Fruit fly (Drosophila melanogaster) whole organism, embryonic: Measurements from ENCODE around the gene CG9166.

Experiments used
- Aef1 ChIP-seq: fragments of 200-800 bp; sonication (Bioruptor generic); IDR thresholded peaks from 3 replicates; pipeline ENCODE4 v1.3.6; 2022; ENCODE audit warnings: missing biosample characterization, missing genetic modification characterization
- Antp ChIP-seq: fragments of 200-800 bp; sonication (Bioruptor generic); optimal IDR thresholded peaks from 3 replicates; lab custom pipeline; 2016; ENCODE audit warnings: missing biosample characterization, missing genetic modification characterization
- Atf-2 ChIP-seq: fragments of 200-800 bp; sonication (Bioruptor generic); optimal IDR thresholded peaks from 2 replicates; lab custom pipeline; 2016; ENCODE audit warnings: missing biosample characterization, missing genetic modification characterization
- B-H1 ChIP-seq: fragments of 200-800 bp; sonication (Bioruptor generic); IDR thresholded peaks from 3 replicates; pipeline ENCODE4 v1.3.6; 2022; ENCODE audit warnings: missing biosample characterization, missing genetic modification characterization
- BtbVII ChIP-seq: fragments of 200-800 bp; sonication (Bioruptor generic); optimal IDR thresholded peaks from 3 replicates; lab custom pipeline; 2017; ENCODE audit warnings: missing biosample characterization, mild to moderate bottlenecking, missing genetic modification characterization
- CG10209 ChIP-seq: fragments of 200-800 bp; sonication (Bioruptor generic); optimal IDR thresholded peaks from 3 replicates; lab custom pipeline; 2017; ENCODE audit warnings: missing biosample characterization, mild to moderate bottlenecking, missing genetic modification characterization, missing genetic modification reagents
- CG10462 ChIP-seq: fragments of 200-800 bp; sonication (Bioruptor generic); optimal IDR thresholded peaks from 2 replicates; lab custom pipeline; 2016; ENCODE audit warnings: missing biosample characterization, missing genetic modification characterization
- CG10654 ChIP-seq: fragments of 200-800 bp; sonication (Bioruptor generic); optimal IDR thresholded peaks from 2 replicates; lab custom pipeline; 2016; ENCODE audit warnings: missing biosample characterization, missing genetic modification characterization
- CG11456 ChIP-seq: fragments of 200-800 bp; sonication (Bioruptor generic); IDR thresholded peaks from 3 replicates; pipeline ENCODE4 v1.3.6; 2022; ENCODE audit warnings: missing biosample characterization, missing genetic modification characterization
- CG12769 ChIP-seq: fragments of 200-800 bp; sonication (Bioruptor generic); optimal IDR thresholded peaks from 2 replicates; lab custom pipeline; 2019; ENCODE audit warnings: missing biosample characterization, mild to moderate bottlenecking, missing genetic modification characterization, moderate library complexity
- CG12942 ChIP-seq: fragments of 200-800 bp; sonication (Bioruptor generic); optimal IDR thresholded peaks from 3 replicates; lab custom pipeline; 2016; ENCODE audit warnings: missing biosample characterization, missing genetic modification characterization
- CG15601 ChIP-seq: fragments of 200-800 bp; sonication (Bioruptor generic); optimal IDR thresholded peaks from 3 replicates; lab custom pipeline; 2019; ENCODE audit warnings: missing biosample characterization, mild to moderate bottlenecking, missing genetic modification characterization, moderate library complexity
- CG1603 ChIP-seq: fragments of 200-800 bp; sonication (Bioruptor generic); optimal IDR thresholded peaks from 2 replicates; lab custom pipeline; 2019; ENCODE audit warnings: missing biosample characterization, mild to moderate bottlenecking, missing genetic modification characterization, moderate library complexity
- CG16815 ChIP-seq: fragments of 200-800 bp; sonication (Bioruptor generic); optimal IDR thresholded peaks from 3 replicates; lab custom pipeline; 2017; ENCODE audit warnings: missing biosample characterization, mild to moderate bottlenecking, missing genetic modification characterization
- CG17829 ChIP-seq: fragments of 200-800 bp; optimal IDR thresholded peaks from 2 replicates; lab custom pipeline; 2019; ENCODE audit warnings: missing biosample characterization, mild to moderate bottlenecking, missing genetic modification characterization, moderate library complexity
- CG18764 ChIP-seq: fragments of 200-800 bp; sonication (Bioruptor generic); optimal IDR thresholded peaks from 3 replicates; lab custom pipeline; 2016; ENCODE audit warnings: missing biosample characterization, missing genetic modification characterization
- CG2116 ChIP-seq: fragments of 200-800 bp; sonication (Bioruptor generic); optimal IDR thresholded peaks from 3 replicates; lab custom pipeline; 2018; ENCODE audit warnings: missing biosample characterization, mild to moderate bottlenecking, missing genetic modification characterization
- CG31441 ChIP-seq: fragments of 200-800 bp; sonication (Bioruptor generic); IDR thresholded peaks from 2 replicates; pipeline ENCODE4 v1.3.6; 2022; ENCODE audit warnings: missing biosample characterization, missing genetic modification characterization
- CG3995 ChIP-seq: fragments of 200-800 bp; sonication (Bioruptor generic); optimal IDR thresholded peaks from 3 replicates; lab custom pipeline; 2016; ENCODE audit warnings: missing biosample characterization, missing genetic modification characterization
- CG4617 ChIP-seq: fragments of 200-800 bp; sonication (Bioruptor generic); optimal IDR thresholded peaks from 3 replicates; lab custom pipeline; 2016; ENCODE audit warnings: missing biosample characterization, missing genetic modification characterization, borderline replicate concordance
- CHES-1-like ChIP-seq: fragments of 200-800 bp; sonication (Bioruptor generic); optimal IDR thresholded peaks from 2 replicates; lab custom pipeline; 2016; ENCODE audit warnings: missing biosample characterization, missing genetic modification characterization
- Dbx ChIP-seq: fragments of 200-800 bp; sonication (Bioruptor generic); IDR thresholded peaks from 3 replicates; pipeline ENCODE4 v1.3.6; 2022; ENCODE audit warnings: missing biosample characterization, missing genetic modification characterization
- H15 ChIP-seq: fragments of 200-800 bp; sonication (Bioruptor generic); IDR thresholded peaks from 3 replicates; pipeline ENCODE4 v1.3.6; 2022; ENCODE audit warnings: missing biosample characterization, missing genetic modification characterization
- Hr78 ChIP-seq, 2 experiments: fragments of 200-800 bp in 1 of 2; fragments of >200 bp in 1 of 2; sonication (Bioruptor generic) in 1 of 2; optimal IDR thresholded peaks; 2 replicates each; lab custom pipeline; 2017 to 2019; ENCODE audit warnings: missing biosample characterization in 2 of 2, missing genetic modification characterization in 2 of 2, mild to moderate bottlenecking in 1 of 2, moderate library complexity in 1 of 2
- Hsf ChIP-seq: fragments of 200-800 bp; sonication (Bioruptor generic); optimal IDR thresholded peaks from 3 replicates; lab custom pipeline; 2016; ENCODE audit warnings: missing biosample characterization, missing genetic modification characterization
- Mes4 ChIP-seq: fragments of 200-800 bp; sonication (Bioruptor generic); optimal IDR thresholded peaks from 2 replicates; lab custom pipeline; 2016; ENCODE audit warnings: missing biosample characterization, missing genetic modification characterization
- Nf-YA ChIP-seq: fragments of 200-800 bp; sonication (Bioruptor generic); IDR thresholded peaks from 2 replicates; pipeline ENCODE4 v1.3.6; 2022; ENCODE audit warnings: missing biosample characterization, missing genetic modification characterization
- Oaz ChIP-seq: fragments of 200-800 bp; sonication (Bioruptor generic); IDR thresholded peaks from 2 replicates; pipeline ENCODE4 v1.3.6; 2022; ENCODE audit warnings: missing biosample characterization, missing genetic modification characterization
- PHDP ChIP-seq: fragments of 200-800 bp; sonication (Bioruptor generic); optimal IDR thresholded peaks from 3 replicates; lab custom pipeline; 2018; ENCODE audit warnings: missing biosample characterization, mild to moderate bottlenecking, missing genetic modification characterization, moderate library complexity
- Sry-δ ChIP-seq: fragments of 200-800 bp; sonication (Bioruptor generic); optimal IDR thresholded peaks from 2 replicates; lab custom pipeline; 2016; ENCODE audit warnings: missing biosample characterization, missing genetic modification characterization
- Xrp1 ChIP-seq: fragments of 200-800 bp; sonication (Bioruptor generic); IDR thresholded peaks from 2 replicates; pipeline ENCODE4 v1.3.6; 2022; ENCODE audit warnings: missing biosample characterization, missing genetic modification characterization
- ara ChIP-seq: fragments of 200-800 bp; sonication (Bioruptor generic); IDR thresholded peaks from 2 replicates; pipeline ENCODE4 v1.3.6; 2022; ENCODE audit warnings: missing biosample characterization, missing genetic modification characterization
- ase ChIP-seq: fragments of 200-800 bp; sonication (Bioruptor generic); IDR thresholded peaks from 3 replicates; pipeline ENCODE4 v1.3.6; 2022; ENCODE audit warnings: missing biosample characterization, missing genetic modification characterization
- cas ChIP-seq: fragments of 200-800 bp; sonication (Bioruptor generic); IDR thresholded peaks from 2 replicates; pipeline ENCODE4 v1.3.6; 2022; ENCODE audit warnings: missing biosample characterization, missing genetic modification characterization
- cato ChIP-seq: fragments of 200-800 bp; sonication (Bioruptor generic); optimal IDR thresholded peaks from 2 replicates; lab custom pipeline; 2016; ENCODE audit warnings: missing biosample characterization, missing genetic modification characterization, borderline replicate concordance
- ci ChIP-seq: fragments of 200-800 bp; sonication (Bioruptor generic); IDR thresholded peaks from 3 replicates; pipeline ENCODE4 v1.3.6; 2022; ENCODE audit warnings: missing biosample characterization, missing genetic modification characterization
- crol ChIP-seq: fragments of 200-800 bp; sonication (Bioruptor generic); IDR thresholded peaks from 2 replicates; pipeline ENCODE4 v1.3.6; 2022; ENCODE audit warnings: missing biosample characterization, missing genetic modification characterization
- dmrt11E ChIP-seq: fragments of 200-800 bp; sonication (Bioruptor generic); optimal IDR thresholded peaks from 3 replicates; lab custom pipeline; 2018; ENCODE audit warnings: missing biosample characterization, mild to moderate bottlenecking, missing genetic modification characterization, moderate library complexity
- eyg ChIP-seq: fragments of 200-800 bp; sonication (Bioruptor generic); optimal IDR thresholded peaks from 3 replicates; lab custom pipeline; 2016; ENCODE audit warnings: missing biosample characterization, missing genetic modification characterization
- gcm2 ChIP-seq: fragments of 200-800 bp; sonication (Bioruptor generic); optimal IDR thresholded peaks from 2 replicates; lab custom pipeline; 2016; ENCODE audit warnings: missing biosample characterization, missing genetic modification characterization
- grn ChIP-seq: fragments of 200-800 bp; sonication (Bioruptor generic); optimal IDR thresholded peaks from 3 replicates; lab custom pipeline; 2017; ENCODE audit warnings: missing biosample characterization, missing genetic modification characterization
- ham ChIP-seq: fragments of 200-800 bp; sonication (Bioruptor generic); IDR thresholded peaks from 2 replicates; pipeline ENCODE4 v1.3.6; 2022; ENCODE audit warnings: missing biosample characterization, missing genetic modification characterization
- nerfin-2 ChIP-seq: fragments of 200-800 bp; sonication (Bioruptor generic); IDR thresholded peaks from 2 replicates; pipeline ENCODE4 v1.3.6; 2022; ENCODE audit warnings: missing biosample characterization, missing genetic modification characterization; ENCODE audit not compliant: partially characterized antibody
- onecut ChIP-seq: fragments of 200-800 bp; sonication (Bioruptor generic); IDR thresholded peaks from 2 replicates; pipeline ENCODE4 v1.3.6; 2022; ENCODE audit warnings: missing biosample characterization, missing genetic modification characterization
- row ChIP-seq: fragments of 200-800 bp; sonication (Bioruptor generic); IDR thresholded peaks from 3 replicates; pipeline ENCODE4 v1.3.6; 2022; ENCODE audit warnings: missing biosample characterization, missing genetic modification characterization
- schlank ChIP-seq: fragments of 200-800 bp; sonication (Bioruptor generic); optimal IDR thresholded peaks from 2 replicates; lab custom pipeline; 2018; ENCODE audit warnings: missing biosample characterization, mild to moderate bottlenecking, missing genetic modification characterization
- tgo ChIP-seq: fragments of 200-800 bp; sonication (Bioruptor generic); IDR thresholded peaks from 3 replicates; pipeline ENCODE4 v1.3.6; 2022; ENCODE audit warnings: missing biosample characterization, missing genetic modification characterization
- tll ChIP-seq, 2 experiments: fragments of 200-800 bp in 1 of 2; fragments of >200 bp in 1 of 2; sonication (Bioruptor generic) in 1 of 2; optimal IDR thresholded peaks; 2 replicates each; lab custom pipeline; 2017 to 2019; ENCODE audit warnings: missing biosample characterization in 2 of 2, missing genetic modification characterization in 2 of 2, mild to moderate bottlenecking in 1 of 2, moderate library complexity in 1 of 2
- twi ChIP-seq: fragments of 200-800 bp; optimal IDR thresholded peaks from 2 replicates; lab custom pipeline; 2019; ENCODE audit warnings: missing biosample characterization, mild to moderate bottlenecking, missing genetic modification characterization, moderate library complexity
- zfh1 ChIP-seq: fragments of 200-800 bp; sonication (Bioruptor generic); IDR thresholded peaks from 3 replicates; pipeline ENCODE4 v1.3.6; 2022; ENCODE audit warnings: missing biosample characterization, missing genetic modification characterization

CG9166 gene

DNA sequence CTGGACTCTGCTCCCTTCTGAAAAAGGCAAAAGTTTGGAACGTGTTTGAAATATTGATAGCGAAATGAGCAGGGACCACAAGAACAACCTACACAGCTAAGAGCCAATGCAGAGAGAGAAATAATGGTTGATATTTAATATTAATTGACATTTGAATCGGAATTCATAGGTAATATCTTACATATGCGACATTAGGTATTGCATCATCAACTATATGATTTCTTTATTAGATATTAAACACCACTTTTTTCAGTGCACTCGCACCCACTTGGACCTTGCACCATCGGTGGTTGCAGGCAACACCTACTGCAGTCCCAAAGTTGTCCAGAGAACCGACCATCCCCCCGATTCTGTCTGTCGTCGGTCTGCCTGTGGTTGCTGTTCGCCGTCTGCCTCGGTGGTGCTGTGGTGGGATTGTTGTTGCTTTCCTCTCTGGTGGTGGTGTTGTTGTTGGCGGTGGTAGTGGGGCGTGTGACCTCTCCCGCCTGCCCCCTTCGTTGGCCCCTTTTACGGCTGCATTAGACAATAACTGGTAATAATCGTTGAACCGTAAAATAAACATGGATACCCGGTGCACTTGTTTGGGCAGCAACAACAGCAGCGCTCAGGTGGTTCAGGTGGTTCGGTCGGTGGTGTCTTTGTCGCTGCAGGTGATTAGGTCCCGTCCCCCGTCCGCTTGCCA, 28.1 kb downstream of the CG9166 start (continued):
- no peak for TF ChIP-seq CG10654 (GFP tag; lab: Kevin White, UChicago)
- peak; percentile 82 for TF ChIP-seq zfh1 (GFP tag; lab: Robert Waterston, UW)
- no peak for TF ChIP-seq CG10462
- peak; percentile 65; the same call in 2 of the 3 replicates for TF ChIP-seq tgo (GFP tag; lab: Robert Waterston, UW)
- no peak for TF ChIP-seq Atf-2 (GFP tag; lab: Kevin White, UChicago)
- no peak for TF ChIP-seq grn
- peak; percentile 67; the same call in 2 of the 3 replicates for TF ChIP-seq ci
- no peak for TF ChIP-seq CHES-1-like
- peak; percentile 25 for TF ChIP-seq twi
- no peak for TF ChIP-seq Mes4 (GFP tag; lab: Kevin White, UChicago)
- no peak for TF ChIP-seq CG11456 (GFP tag; lab: Robert Waterston, UW)
- TF ChIP-seq ara (GFP tag; lab: Robert Waterston, UW) = peak; percentile 87
- peak; percentile 39 for TF ChIP-seq CG15601 (tag; lab: Kevin White, UChicago)
- TF ChIP-seq cas (GFP tag; lab: Robert Waterston, UW) = no peak
- peak; percentile 83 for TF ChIP-seq dmrt11E (tag; lab: Kevin White, UChicago)
- peak; percentile 70 for TF ChIP-seq CG17829 (tag; lab: Kevin White, UChicago)
- 0 out of 2 replicates have a peak, but pooled peaks have one; percentile 5 for TF ChIP-seq Nf-YA (GFP tag; lab: Robert Waterston, UW)
- TF ChIP-seq BtbVII (GFP tag; lab: Kevin White, UChicago) = peak; percentile 21
- peak; percentile 62 for TF ChIP-seq CG10209 (GFP tag; lab: Kevin White, UChicago)
- TF ChIP-seq Aef1 (GFP tag; lab: Robert Waterston, UW) = no peak; the same call in 2 of the 3 replicates
- TF ChIP-seq PHDP (tag; lab: Kevin White, UChicago) = peak; percentile 63
- peak; percentile 54 for TF ChIP-seq CG31441 (GFP tag; lab: Robert Waterston, UW)
- TF ChIP-seq CG18764 (GFP tag; lab: Kevin White, UChicago) = no peak
- no peak for TF ChIP-seq schlank (tag; lab: Kevin White, UChicago)
- TF ChIP-seq Hr78 (GFP tag; optimal IDR thresholded peaks at IDR 0.05; lab: Kevin White, UChicago) = peak in 1 of 2 experiments; percentile 90
- no peak for TF ChIP-seq nerfin-2 (GFP tag; lab: Robert Waterston, UW)
- TF ChIP-seq eyg (GFP tag; lab: Kevin White, UChicago) = peak; percentile 42
- peak; percentile 41; the same call in 1 of the 3 replicates for TF ChIP-seq H15 (GFP tag; lab: Robert Waterston, UW)
- peak; percentile 73 for TF ChIP-seq CG16815 (GFP tag; lab: Kevin White, UChicago)
- no peak for TF ChIP-seq cato (GFP tag; lab: Kevin White, UChicago)
- no peak for TF ChIP-seq Sry-δ (GFP tag; lab: Kevin White, UChicago)
- TF ChIP-seq CG4617 (GFP tag; lab: Kevin White, UChicago) = peak; percentile 8
- no peak for TF ChIP-seq CG3995 (GFP tag; lab: Kevin White, UChicago)
- peak; percentile 72 for TF ChIP-seq crol (GFP tag; lab: Robert Waterston, UW)
- TF ChIP-seq Dbx = no peak
- peak; percentile 84 for TF ChIP-seq Xrp1 (GFP tag; lab: Robert Waterston, UW)
- TF ChIP-seq onecut (GFP tag; lab: Robert Waterston, UW) = peak; percentile 47
- no peak for TF ChIP-seq ham (GFP tag; lab: Robert Waterston, UW)
- peak; percentile 87 for TF ChIP-seq CG1603 (tag; lab: Kevin White, UChicago)
- TF ChIP-seq gcm2 = no peak
- TF ChIP-seq Hsf (GFP tag; lab: Kevin White, UChicago) = peak; percentile 34
- peak; percentile 72 for TF ChIP-seq B-H1 (GFP tag; lab: Robert Waterston, UW)
- TF ChIP-seq ase (GFP tag; lab: Robert Waterston, UW) = peak; percentile 37; the same call in 1 of the 3 replicates
- no peak for TF ChIP-seq Oaz (GFP tag; lab: Robert Waterston, UW)
- TF ChIP-seq row (GFP tag; lab: Robert Waterston, UW) = peak; percentile 76
- TF ChIP-seq CG12769 (tag; lab: Kevin White, UChicago) = peak; percentile 69
- no peak for TF ChIP-seq CG12942 (GFP tag; lab: Kevin White, UChicago)
- TF ChIP-seq Antp (GFP tag; lab: Kevin White, UChicago) = no peak
- TF ChIP-seq tll (GFP tag; optimal IDR thresholded peaks at IDR 0.05; lab: Kevin White, UChicago) = no peak
- no peak for TF ChIP-seq CG2116 (GFP tag; lab: Kevin White, UChicago)
